Worm (Caenorhabditis elegans) whole organism, late embryonic: Measurements from ENCODE around the gene spp-21.

Experiments used
- Y22D7AL.16 ChIP-seq: sonication (generic microtip); optimal IDR thresholded peaks from 2 replicates; lab custom pipeline; 2016; ENCODE audit warnings: missing genetic modification characterization, missing compliant biosample characterization
- ceh-6 ChIP-seq: fragments of 200-800 bp; sonication (Bioruptor generic); optimal IDR thresholded peaks from 2 replicates; lab custom pipeline; 2018; ENCODE audit warnings: mild to moderate bottlenecking, missing genetic modification characterization, missing compliant biosample characterization

DNA sequence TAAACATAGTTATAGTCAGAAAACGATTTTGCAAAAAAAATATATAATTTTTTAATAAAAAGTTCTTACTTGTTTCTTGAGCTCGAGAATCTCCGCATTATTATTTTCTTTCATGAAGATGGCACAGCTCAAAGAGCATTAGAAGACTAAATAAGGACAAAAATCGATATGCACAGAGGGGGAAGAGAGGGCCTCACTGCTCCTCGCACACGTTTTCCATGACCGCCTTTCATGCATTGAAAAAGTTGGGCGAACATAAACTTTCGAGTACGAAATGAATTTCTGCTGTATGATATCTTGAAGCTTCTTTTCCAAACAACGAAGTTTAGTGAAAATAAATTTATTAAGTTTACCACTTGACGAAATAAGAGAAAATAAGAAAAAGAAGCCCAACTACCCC lies 21.3 kb downstream of the spp-21 start, which contains the start of gene ccdc-149:
- TF ChIP-seq Y22D7AL.16 (tag; lab: Kevin White, UChicago) (no peak), ceh-6 (no peak)
